Fruit fly (Drosophila melanogaster): ENCODE results near the gene CG15443.

Gene CG15443

DNA sequence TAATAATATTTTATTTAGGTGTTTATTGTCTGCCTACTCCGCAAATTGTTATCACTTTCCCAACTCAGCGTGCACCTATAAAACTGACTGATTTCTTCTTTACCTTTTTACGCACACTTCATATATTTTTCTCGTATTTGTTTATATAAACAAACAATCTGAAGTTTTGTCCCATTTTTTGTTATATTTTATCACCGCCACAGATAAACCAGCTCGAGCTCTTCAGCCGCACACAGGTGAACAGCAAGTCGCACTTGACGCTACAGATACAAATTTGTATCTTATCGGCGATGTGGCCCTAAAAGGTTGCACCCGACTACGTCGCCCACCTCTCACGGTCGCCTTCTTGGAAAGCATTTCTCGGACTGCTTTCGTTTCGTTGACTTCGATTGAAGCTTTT is 12.2 kb upstream of the CG15443 start:
- TF ChIP-seq CG10321 (GFP tag; IDR thresholded peaks at IDR 0.05) (no peak), ab (GFP tag; optimal IDR thresholded peaks at IDR 0.05) (no peak), vvl (GFP tag; IDR thresholded peaks at IDR 0.05) (no peak), CG11560 (tag; IDR thresholded peaks at IDR 0.05) (no peak), tgo (GFP tag; IDR thresholded peaks at IDR 0.05) (no peak), Abd-B (GFP tag; optimal IDR thresholded peaks at IDR 0.05) (no peak), jing (GFP tag; optimal IDR thresholded peaks at IDR 0.05) (no peak), schlank (tag; optimal IDR thresholded peaks at IDR 0.05) (no peak), CG12659 (GFP tag; optimal IDR thresholded peaks at IDR 0.05) (no peak), CG15269 (tag; optimal IDR thresholded peaks at IDR 0.05) (peak; percentile 6), HLH54F (GFP tag; optimal IDR thresholded peaks at IDR 0.05) (no peak), hb (GFP tag; IDR thresholded peaks at IDR 0.05; ENCODE audit: partially characterized antibody) (no peak), CG8290 (GFP tag; optimal IDR thresholded peaks at IDR 0.05) (no peak), CG8290 (tag; optimal IDR thresholded peaks at IDR 0.05) (no peak), BtbVII (GFP tag; optimal IDR thresholded peaks at IDR 0.05) (peak; percentile 15), Mrtf (GFP tag; IDR thresholded peaks at IDR 0.05) (no peak), slbo (GFP tag; IDR thresholded peaks at IDR 0.05) (no peak), Asciz (GFP tag; optimal IDR thresholded peaks at IDR 0.05) (peak; percentile 36), da (GFP tag; optimal IDR thresholded peaks at IDR 0.05) (no peak), ac (GFP tag; optimal IDR thresholded peaks at IDR 0.05) (no peak), fd3F (GFP tag; optimal IDR thresholded peaks at IDR 0.05) (no peak), gfzf (GFP tag; optimal IDR thresholded peaks at IDR 0.05) (no peak), Fer1 (GFP tag; optimal IDR thresholded peaks at IDR 0.05) (no peak), CG12071 (GFP tag; optimal IDR thresholded peaks at IDR 0.05) (peak; percentile 27), onecut (GFP tag; IDR thresholded peaks at IDR 0.05) (no peak), Sry-β (GFP tag; optimal IDR thresholded peaks at IDR 0.05) (no peak), vfl (GFP tag; optimal IDR thresholded peaks at IDR 0.05) (no peak), CG18011 (GFP tag; optimal IDR thresholded peaks at IDR 0.05) (no peak), Nf-YC (tag; optimal IDR thresholded peaks at IDR 0.05) (no peak), Elba2 (GFP tag; optimal IDR thresholded peaks at IDR 0.05) (no peak), CG2199 (GFP tag; IDR thresholded peaks at IDR 0.05) (no peak), Lpt (GFP tag; optimal IDR thresholded peaks at IDR 0.05) (no peak), Dfd (GFP tag; optimal IDR thresholded peaks at IDR 0.05) (no peak), CG10565 (GFP tag; optimal IDR thresholded peaks at IDR 0.05) (no peak), bigmax (GFP tag; optimal IDR thresholded peaks at IDR 0.05) (no peak), Opbp (GFP tag; IDR thresholded peaks at IDR 0.05; ENCODE audit: partially characterized antibody) (no peak), CG31365 (tag; optimal IDR thresholded peaks at IDR 0.05) (no peak), CG3407 (GFP tag; optimal IDR thresholded peaks at IDR 0.05) (peak; percentile 28), lab (GFP tag; optimal IDR thresholded peaks at IDR 0.05) (peak; percentile 15), CG5953 (GFP tag; IDR thresholded peaks at IDR 0.05) (no peak), CG17568 (GFP tag; optimal IDR thresholded peaks at IDR 0.05) (no peak), Blimp-1 (GFP tag; optimal IDR thresholded peaks at IDR 0.05) (peak; percentile 24), CG7786 (GFP tag; optimal IDR thresholded peaks at IDR 0.05) (no peak), NfI (GFP tag; optimal IDR thresholded peaks at IDR 0.05) (no peak), CG1647 (GFP tag; optimal IDR thresholded peaks at IDR 0.05) (no peak), CG13296 (GFP tag; optimal IDR thresholded peaks at IDR 0.05) (peak; percentile 6), Oli (tag; optimal IDR thresholded peaks at IDR 0.05) (no peak), peb (GFP tag; IDR thresholded peaks at IDR 0.05) (no peak), Poxn (GFP tag; IDR thresholded peaks at IDR 0.05) (no peak), gro (GFP tag; optimal IDR thresholded peaks at IDR 0.05) (no peak), tll (GFP tag; optimal IDR thresholded peaks at IDR 0.05) (no peak)

Measured in whole organism, embryonic.